Worm (Caenorhabditis elegans): ENCODE measurements around the gene C11E4.8.

DNA sequence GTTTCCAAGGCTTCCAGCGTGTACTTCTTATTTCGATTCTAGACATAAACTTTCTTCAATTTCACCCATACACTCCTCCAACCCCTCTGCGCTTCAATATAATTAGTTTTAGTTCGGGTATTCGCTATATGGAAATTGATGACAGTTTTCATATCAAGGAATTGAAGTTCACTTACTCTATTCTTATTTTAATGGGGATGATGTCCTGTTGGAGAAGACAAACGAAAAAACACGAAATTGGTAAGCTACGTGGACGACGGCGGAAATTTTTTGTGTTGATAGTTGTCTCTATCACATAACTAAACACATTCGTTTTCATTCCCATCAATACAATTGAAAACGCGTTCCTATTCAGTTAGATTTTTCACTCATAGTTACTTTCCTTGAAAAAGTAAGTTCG lies 15.1 kb downstream of the C11E4.8 start, which contains the start of gene F34H10.5:
- TF ChIP-seq efl-3 (GFP tag; optimal IDR thresholded peaks at IDR 0.05) (no peak), dpl-1 (GFP tag; optimal IDR thresholded peaks at IDR 0.05) (no peak), unc-130 (tag; optimal IDR thresholded peaks at IDR 0.05) (no peak), sptf-1 (tag; optimal IDR thresholded peaks at IDR 0.05) (no peak), ces-1 (GFP tag; optimal IDR thresholded peaks at IDR 0.05) (no peak), ztf-4 (tag; optimal IDR thresholded peaks at IDR 0.05) (no peak), nhr-11 (tag; optimal IDR thresholded peaks at IDR 0.05) (no peak), nhr-237 (tag; optimal IDR thresholded peaks at IDR 0.05) (no peak), mab-9 (GFP tag; IDR thresholded peaks at IDR 0.05) (no peak)
